Worm (Caenorhabditis elegans) whole organism, young adult: ENCODE measurements around the gene T08B1.1.

Experiments
- attf-3 ChIP-seq: fragments of 200-800 bp; sonication (Bioruptor generic); conservative IDR thresholded peaks from 2 replicates; pipeline ENCODE4 v1.3.6; 2022; ENCODE audit warnings: missing genetic modification reagents, missing genetic modification characterization, missing compliant biosample characterization
- him-1 ChIP-seq: sonication (generic microtip); optimal IDR thresholded peaks from 2 replicates; lab custom pipeline; 2016; ENCODE audit warnings: missing genotype, missing genetic modification reagents, missing genetic modification characterization, missing compliant biosample characterization
- hlh-12 ChIP-seq: sonication (generic microtip); optimal IDR thresholded peaks from 2 replicates; lab custom pipeline; 2016; ENCODE audit warnings: missing genetic modification characterization, missing compliant biosample characterization
- nhr-27 ChIP-seq: fragments of 200-800 bp; sonication (Bioruptor generic); optimal IDR thresholded peaks from 2 replicates; lab custom pipeline; 2018; ENCODE audit warnings: mild to moderate bottlenecking, missing genetic modification characterization, moderate library complexity, missing compliant biosample characterization

- TF ChIP-seq attf-3 (GFP tag; lab: Robert Waterston, UW): no peak
- no peak for TF ChIP-seq nhr-27 (tag; lab: Kevin White, UChicago)
- TF ChIP-seq hlh-12 (tag; lab: Kevin White, UChicago): no peak
- TF ChIP-seq him-1 (tag; lab: Kevin White, UChicago): no peak
These were observed 43.4 kb downstream of the T08B1.1 start for ce11 chrV:1943465-1943864.
